Worm (Caenorhabditis elegans) whole organism, early embryonic: ENCODE measurements around the gene Y49F6A.5.

ENCODE experiments used
- B0310.2 ChIP-seq: sonication (generic microtip); optimal IDR thresholded peaks from 2 replicates; lab custom pipeline; 2016; ENCODE audit warnings: mild to moderate bottlenecking, missing genetic modification characterization, missing compliant biosample characterization
- F13C5.2 ChIP-seq: sonication (generic microtip); optimal IDR thresholded peaks from 2 replicates; lab custom pipeline; 2017; ENCODE audit warnings: mild to moderate bottlenecking, missing genetic modification characterization, inconsistent platforms, missing compliant biosample characterization
- aly-1 ChIP-seq: sonication (generic microtip); optimal IDR thresholded peaks from 2 replicates; lab custom pipeline; 2016; ENCODE audit warnings: missing genetic modification characterization, missing compliant biosample characterization
- ama-1 ChIP-seq: fragments of 150-350 bp; optimal IDR thresholded peaks from 2 replicates; lab custom pipeline; 2014
- ets-7 ChIP-seq: sonication (generic microtip); optimal IDR thresholded peaks from 2 replicates; lab custom pipeline; 2016; ENCODE audit warnings: missing genotype, missing genetic modification characterization, missing compliant biosample characterization
- flt-1 ChIP-seq: fragments of 200-800 bp; sonication (Bioruptor generic); IDR thresholded peaks from 2 replicates; pipeline ENCODE4 v1.3.6; 2022; ENCODE audit warnings: missing genetic modification characterization, missing compliant biosample characterization
- hmbx-1 ChIP-seq: sonication (generic microtip); optimal IDR thresholded peaks from 2 replicates; lab custom pipeline; 2016; ENCODE audit warnings: mild to moderate bottlenecking, missing genetic modification characterization, missing compliant biosample characterization
- hmg-4 ChIP-seq: fragments of 200-800 bp; sonication (Bioruptor generic); optimal IDR thresholded peaks from 2 replicates; lab custom pipeline; 2018; ENCODE audit warnings: mild to moderate bottlenecking, missing genetic modification characterization, missing compliant biosample characterization
- pes-1 ChIP-seq: fragments of 200-800 bp; sonication (Bioruptor generic); IDR thresholded peaks from 2 replicates; pipeline ENCODE4 v1.3.6; 2022; ENCODE audit warnings: missing genetic modification reagents, missing genetic modification characterization, missing compliant biosample characterization
- scrt-1 ChIP-seq: fragments of 200-800 bp; sonication (Bioruptor generic); IDR thresholded peaks from 2 replicates; pipeline ENCODE4 v1.3.6; 2022; ENCODE audit warnings: missing genetic modification characterization, missing compliant biosample characterization
- tbx-11 ChIP-seq: fragments of 200-800 bp; sonication (Bioruptor generic); IDR thresholded peaks from 2 replicates; pipeline ENCODE4 v1.3.6; 2022; ENCODE audit warnings: missing genetic modification characterization, missing compliant biosample characterization

ce11 chrII:3562419-3562818 is 47.2 kb downstream of the Y49F6A.5 start, which contains the start of gene W10G11.3:
- TF ChIP-seq scrt-1 (GFP tag; lab: Robert Waterston, UW) (no peak), aly-1 (tag; lab: Kevin White, UChicago) (no peak), ets-7 (tag; lab: Kevin White, UChicago) (no peak), hmbx-1 (tag; lab: Kevin White, UChicago) (no peak), F13C5.2 (no peak), ama-1 (no peak), flt-1 (GFP tag; lab: Robert Waterston, UW) (no peak), tbx-11 (no peak), hmg-4 (GFP tag; lab: Kevin White, UChicago) (no peak), B0310.2 (no peak), pes-1 (GFP tag; lab: Robert Waterston, UW) (no peak)
